Fruit fly (Drosophila melanogaster) Kc167 (cell line): ENCODE results near the gene Pkcdelta.

Experiments
- h ChIP-seq: fragments of >200 bp; optimal IDR thresholded peaks from 3 replicates; lab custom pipeline; 2018; ENCODE audit warnings: missing external identifiers
- psq ChIP-seq: fragments of >200 bp; optimal IDR thresholded peaks from 2 replicates; lab custom pipeline; 2017; ENCODE audit warnings: missing external identifiers

DNA sequence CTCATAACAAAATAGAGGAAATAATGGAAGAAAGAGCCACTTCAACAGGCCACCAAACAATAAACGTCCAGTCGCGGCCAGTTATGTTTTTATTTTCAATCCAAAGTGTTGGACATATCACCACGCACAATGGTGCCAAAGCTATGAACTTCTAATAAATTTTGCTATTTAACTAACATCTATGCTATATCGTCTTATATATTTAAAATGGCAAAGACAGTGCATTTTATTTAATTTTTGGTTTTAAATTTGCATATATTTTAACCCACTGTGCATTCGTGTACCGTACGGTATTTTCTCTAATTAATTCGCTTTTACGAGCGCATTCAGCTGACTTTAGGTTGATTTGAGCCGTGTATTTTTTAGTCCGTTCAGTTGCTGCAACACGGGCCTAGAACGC, 22.3 kb downstream of the Pkcdelta start, which contains the start of gene CG15927:
- TF ChIP-seq psq (lab: Kevin White, UChicago) (no peak), h (lab: Kevin White, UChicago) (no peak)
